Worm (Caenorhabditis elegans): ENCODE measurements around the gene nfx-1.

Gene nfx-1

ce11 chrIII:6418254-6418653 lies 43.1 kb downstream of the nfx-1 start:
- no peak for TF ChIP-seq mdl-1 (tag; optimal IDR thresholded peaks at IDR 0.05)
- TF ChIP-seq ztf-11 (tag; optimal IDR thresholded peaks at IDR 0.05), result no peak
- TF ChIP-seq lin-15B (tag; optimal IDR thresholded peaks at IDR 0.05), result no peak
- peak; percentile 59 for TF ChIP-seq ama-1 (optimal IDR thresholded peaks at IDR 0.05)
- no peak for TF ChIP-seq zag-1 (tag; optimal IDR thresholded peaks at IDR 0.05)
- peak; percentile 61 for TF ChIP-seq nhr-25 (tag; optimal IDR thresholded peaks at IDR 0.05)
- no peak for TF ChIP-seq nhr-43 (tag; optimal IDR thresholded peaks at IDR 0.05; ENCODE audit: poor library complexity, severe bottlenecking)

ce11 chrIII:6419409-6419944 lies 44.3 kb downstream of the nfx-1 start, which contains the start of gene atgl-1:
atgl-1 (minus strand) TSS chrIII:6419459.
- TF ChIP-seq ama-1 (optimal IDR thresholded peaks at IDR 0.05), result peak; percentile 17
- peak; percentile 24 for TF ChIP-seq nhr-25 (tag; optimal IDR thresholded peaks at IDR 0.05)
- no peak for TF ChIP-seq eor-1 (tag; optimal IDR thresholded peaks at IDR 0.05)
- TF ChIP-seq lsy-12 (tag; optimal IDR thresholded peaks at IDR 0.05), result no peak
- no peak for TF ChIP-seq unc-39 (tag; optimal IDR thresholded peaks at IDR 0.05)

ce11 chrIII:6420201-6420600 lies 45.0 kb downstream of the nfx-1 start:
- TF ChIP-seq ama-1 (optimal IDR thresholded peaks at IDR 0.05) (peak; percentile 42), nfya-1 (tag; optimal IDR thresholded peaks at IDR 0.05; ENCODE audit: insufficient read depth) (peak; percentile 10), elt-2 (tag; optimal IDR thresholded peaks at IDR 0.05) (no peak), pha-4 (tag; optimal IDR thresholded peaks at IDR 0.05) (peak; percentile 28), snpc-4 (tag; optimal IDR thresholded peaks at IDR 0.05) (peak; percentile 30), nhr-43 (tag; optimal IDR thresholded peaks at IDR 0.05; ENCODE audit: poor library complexity, severe bottlenecking) (peak; percentile 12), egl-5 (tag; optimal IDR thresholded peaks at IDR 0.05) (peak; percentile 32), aly-2 (tag; optimal IDR thresholded peaks at IDR 0.05) (no peak), nhr-23 (tag; optimal IDR thresholded peaks at IDR 0.05) (peak; percentile 34), elt-1 (tag; optimal IDR thresholded peaks at IDR 0.05) (no peak), nhr-25 (tag; optimal IDR thresholded peaks at IDR 0.05) (peak; percentile 61)

ce11 chrIII:6420995-6421404 lies 45.8 kb downstream of the nfx-1 start:
- TF ChIP-seq R02D3.7 (tag; optimal IDR thresholded peaks at IDR 0.05) (peak; percentile 65), lsy-12 (tag; optimal IDR thresholded peaks at IDR 0.05) (peak; percentile 88), nhr-25 (tag; optimal IDR thresholded peaks at IDR 0.05) (peak; percentile 92), elt-2 (tag; optimal IDR thresholded peaks at IDR 0.05) (peak; percentile 92), ama-1 (optimal IDR thresholded peaks at IDR 0.05) (peak; percentile 75), ztf-4 (tag; optimal IDR thresholded peaks at IDR 0.05) (no peak), nhr-11 (tag; optimal IDR thresholded peaks at IDR 0.05) (peak; percentile 30), nhr-12 (tag; optimal IDR thresholded peaks at IDR 0.05) (no peak), nhr-76 (tag; optimal IDR thresholded peaks at IDR 0.05) (no peak), ceh-28 (tag; optimal IDR thresholded peaks at IDR 0.05) (peak; percentile 68), elt-3 (tag; optimal IDR thresholded peaks at IDR 0.05) (peak in 2 of 3 experiments; percentile 19 to 34), pha-4 (tag; optimal IDR thresholded peaks at IDR 0.05) (peak; percentile 60), eor-1 (tag; optimal IDR thresholded peaks at IDR 0.05) (peak in 1 of 2 experiments; percentile 21), hmg-11 (tag; optimal IDR thresholded peaks at IDR 0.05) (peak; percentile 66), nhr-28 (tag; optimal IDR thresholded peaks at IDR 0.05) (no peak), snpc-4 (tag; optimal IDR thresholded peaks at IDR 0.05) (peak; percentile 35), nhr-23 (tag; optimal IDR thresholded peaks at IDR 0.05) (peak; percentile 97), jun-1 (tag; optimal IDR thresholded peaks at IDR 0.05) (peak; percentile 88), lin-39 (tag; optimal IDR thresholded peaks at IDR 0.05) (peak; percentile 79), fos-1 (tag; optimal IDR thresholded peaks at IDR 0.05) (no peak), unc-62 (GFP tag; optimal IDR thresholded peaks at IDR 0.05) (peak; percentile 53), mdl-1 (tag; optimal IDR thresholded peaks at IDR 0.05) (peak; percentile 95), nhr-77 (tag; optimal IDR thresholded peaks at IDR 0.05) (peak; percentile 30), ceh-82 (tag; optimal IDR thresholded peaks at IDR 0.05) (peak; percentile 22), ceh-9 (tag; optimal IDR thresholded peaks at IDR 0.05) (no peak), unc-39 (tag; optimal IDR thresholded peaks at IDR 0.05) (no peak), ztf-11 (tag; optimal IDR thresholded peaks at IDR 0.05) (no peak), nhr-43 (tag; optimal IDR thresholded peaks at IDR 0.05; ENCODE audit: poor library complexity, severe bottlenecking) (peak; percentile 96), tbx-2 (tag; optimal IDR thresholded peaks at IDR 0.05) (peak; percentile 79), mml-1 (tag; optimal IDR thresholded peaks at IDR 0.05) (no peak), elt-1 (tag; optimal IDR thresholded peaks at IDR 0.05) (peak; percentile 9), skn-1 (tag; optimal IDR thresholded peaks at IDR 0.05) (peak; percentile 76), pqm-1 (tag; optimal IDR thresholded peaks at IDR 0.05) (peak; percentile 67), sea-2 (GFP tag; optimal IDR thresholded peaks at IDR 0.05) (no peak), lin-15B (tag; optimal IDR thresholded peaks at IDR 0.05) (peak; percentile 50), fkh-2 (tag; optimal IDR thresholded peaks at IDR 0.05) (no peak), egl-27 (tag; optimal IDR thresholded peaks at IDR 0.05) (peak; percentile 63), nfya-1 (tag; optimal IDR thresholded peaks at IDR 0.05; ENCODE audit: insufficient read depth) (peak; percentile 78)
